Fruit fly (Drosophila melanogaster) whole organism, embryonic: ENCODE data around the gene cry.

ENCODE experiments used
- Atf6 ChIP-seq: fragments of 200-800 bp; sonication (Bioruptor generic); IDR thresholded peaks from 2 replicates; pipeline ENCODE4 v1.3.6; 2022; ENCODE audit warnings: missing biosample characterization, missing genetic modification characterization
- BtbVII ChIP-seq: fragments of 200-800 bp; sonication (Bioruptor generic); optimal IDR thresholded peaks from 3 replicates; lab custom pipeline; 2017; ENCODE audit warnings: missing biosample characterization, mild to moderate bottlenecking, missing genetic modification characterization
- CG10431 ChIP-seq: fragments of 200-800 bp; sonication (Bioruptor generic); optimal IDR thresholded peaks from 3 replicates; lab custom pipeline; 2018; ENCODE audit warnings: missing biosample characterization, mild to moderate bottlenecking, missing genetic modification characterization
- CG10462 ChIP-seq: fragments of 200-800 bp; sonication (Bioruptor generic); optimal IDR thresholded peaks from 2 replicates; lab custom pipeline; 2016; ENCODE audit warnings: missing biosample characterization, missing genetic modification characterization
- CG12071 ChIP-seq: fragments of 200-800 bp; sonication (Bioruptor generic); optimal IDR thresholded peaks from 3 replicates; lab custom pipeline; 2018; ENCODE audit warnings: missing biosample characterization, mild to moderate bottlenecking, missing genetic modification characterization
- CG12236 ChIP-seq: fragments of 200-800 bp; sonication (Bioruptor generic); optimal IDR thresholded peaks from 2 replicates; lab custom pipeline; 2016; ENCODE audit warnings: missing biosample characterization, missing genetic modification characterization
- CG1233 ChIP-seq: fragments of 200-800 bp; sonication (Bioruptor generic); optimal IDR thresholded peaks from 4 replicates; lab custom pipeline; 2018; ENCODE audit warnings: missing biosample characterization, mild to moderate bottlenecking, missing genetic modification characterization
- CG12659 ChIP-seq: fragments of 200-800 bp; sonication (Bioruptor generic); optimal IDR thresholded peaks from 3 replicates; lab custom pipeline; 2017; ENCODE audit warnings: mild to moderate bottlenecking, missing biosample characterization, missing genetic modification reagents, missing genetic modification characterization
- CG12942 ChIP-seq: fragments of 200-800 bp; sonication (Bioruptor generic); optimal IDR thresholded peaks from 3 replicates; lab custom pipeline; 2016; ENCODE audit warnings: missing biosample characterization, missing genetic modification characterization
- CG14667 ChIP-seq: fragments of 200-800 bp; sonication (Bioruptor generic); IDR thresholded peaks from 2 replicates; pipeline ENCODE4 v1.3.6; 2022; ENCODE audit warnings: missing biosample characterization, missing genetic modification characterization
- CG15011 ChIP-seq: fragments of 200-800 bp; sonication (Bioruptor generic); optimal IDR thresholded peaks from 3 replicates; lab custom pipeline; 2018; ENCODE audit warnings: missing biosample characterization, mild to moderate bottlenecking, missing genetic modification characterization
- CG1647 ChIP-seq: fragments of 200-800 bp; sonication (Bioruptor generic); optimal IDR thresholded peaks from 3 replicates; lab custom pipeline; 2016; ENCODE audit warnings: missing biosample characterization, missing genetic modification characterization
- CG16779 ChIP-seq: fragments of 200-800 bp; sonication (Bioruptor generic); IDR thresholded peaks from 2 replicates; pipeline ENCODE4 v1.3.6; 2022; ENCODE audit warnings: missing biosample characterization, missing genetic modification characterization
- CG16815 ChIP-seq: fragments of 200-800 bp; sonication (Bioruptor generic); optimal IDR thresholded peaks from 3 replicates; lab custom pipeline; 2017; ENCODE audit warnings: missing biosample characterization, mild to moderate bottlenecking, missing genetic modification characterization
- CG17186 ChIP-seq: fragments of 200-800 bp; sonication (Bioruptor generic); optimal IDR thresholded peaks from 3 replicates; lab custom pipeline; 2017; ENCODE audit warnings: missing biosample characterization, missing genetic modification reagents, missing genetic modification characterization
- CG30403 ChIP-seq: fragments of 200-800 bp; sonication (Bioruptor generic); optimal IDR thresholded peaks from 3 replicates; lab custom pipeline; 2016; ENCODE audit warnings: missing biosample characterization, missing genetic modification characterization
- CG30431 ChIP-seq: fragments of 200-800 bp; sonication (Bioruptor generic); optimal IDR thresholded peaks from 2 replicates; lab custom pipeline; 2017; ENCODE audit warnings: missing biosample characterization, missing genetic modification characterization
- CG34376 ChIP-seq: fragments of 200-800 bp; sonication (Bioruptor generic); optimal IDR thresholded peaks from 2 replicates; lab custom pipeline; 2018; ENCODE audit warnings: missing biosample characterization, mild to moderate bottlenecking, missing genetic modification characterization
- CG6791 ChIP-seq: fragments of 200-800 bp; sonication (Bioruptor generic); IDR thresholded peaks from 3 replicates; pipeline ENCODE4 v1.3.6; 2022; ENCODE audit warnings: missing biosample characterization, missing genetic modification characterization; ENCODE audit not compliant: partially characterized antibody
- CG8290 ChIP-seq, 3 experiments: fragments of 200-800 bp; sonication (Bioruptor generic); optimal IDR thresholded peaks; 2 replicates each; lab custom pipeline; 2016 to 2019; ENCODE audit warnings: missing biosample characterization in 3 of 3, missing genetic modification characterization in 3 of 3, mild to moderate bottlenecking in 2 of 3, moderate library complexity in 1 of 3
- CG8359 ChIP-seq: fragments of 200-800 bp; sonication (Bioruptor generic); optimal IDR thresholded peaks from 2 replicates; lab custom pipeline; 2017; ENCODE audit warnings: missing biosample characterization, mild to moderate bottlenecking, missing genetic modification characterization, borderline replicate concordance
- CG8478 ChIP-seq: fragments of >200 bp; optimal IDR thresholded peaks from 2 replicates; lab custom pipeline; 2018
- CG9609 ChIP-seq: fragments of 200-800 bp; sonication (Bioruptor generic); optimal IDR thresholded peaks from 3 replicates; lab custom pipeline; 2016; ENCODE audit warnings: missing biosample characterization, missing genetic modification characterization
- Elba2 ChIP-seq: fragments of 200-800 bp; sonication (Bioruptor generic); optimal IDR thresholded peaks from 3 replicates; lab custom pipeline; 2016; ENCODE audit warnings: missing biosample characterization, missing genetic modification characterization
- Fer2 ChIP-seq: fragments of 200-800 bp; sonication (Bioruptor generic); optimal IDR thresholded peaks from 2 replicates; lab custom pipeline; 2018; ENCODE audit warnings: missing biosample characterization, mild to moderate bottlenecking, missing genetic modification characterization, moderate library complexity
- Hand ChIP-seq: fragments of 200-800 bp; sonication (Bioruptor generic); optimal IDR thresholded peaks from 2 replicates; lab custom pipeline; 2017; ENCODE audit warnings: mild to moderate bottlenecking, missing biosample characterization, missing genetic modification reagents, missing genetic modification characterization
- Lim3 ChIP-seq: fragments of 200-800 bp; sonication (Bioruptor generic); IDR thresholded peaks from 2 replicates; pipeline ENCODE4 v1.3.6; 2022; ENCODE audit warnings: missing biosample characterization, missing genetic modification characterization
- Nf-YA ChIP-seq: fragments of 200-800 bp; sonication (Bioruptor generic); IDR thresholded peaks from 2 replicates; pipeline ENCODE4 v1.3.6; 2022; ENCODE audit warnings: missing biosample characterization, missing genetic modification characterization
- Oaz ChIP-seq: fragments of 200-800 bp; sonication (Bioruptor generic); IDR thresholded peaks from 2 replicates; pipeline ENCODE4 v1.3.6; 2022; ENCODE audit warnings: missing biosample characterization, missing genetic modification characterization
- Tbp ChIP-seq: fragments of >200 bp; optimal IDR thresholded peaks from 2 replicates; lab custom pipeline; 2018; ENCODE audit warnings: missing biosample characterization, missing genetic modification characterization
- ac ChIP-seq: fragments of 200-800 bp; sonication (Bioruptor generic); optimal IDR thresholded peaks from 3 replicates; lab custom pipeline; 2017; ENCODE audit warnings: missing biosample characterization, mild to moderate bottlenecking, missing genetic modification characterization
- chinmo ChIP-seq: fragments of 200-800 bp; sonication (Bioruptor generic); IDR thresholded peaks from 4 replicates; pipeline ENCODE4 v1.3.6; 2022; ENCODE audit warnings: missing biosample characterization, missing genetic modification characterization; ENCODE audit not compliant: partially characterized antibody
- croc ChIP-seq: fragments of 200-800 bp; sonication (Bioruptor generic); conservative IDR thresholded peaks from 3 replicates; pipeline ENCODE4 v1.3.6; 2022; ENCODE audit warnings: missing biosample characterization, missing genetic modification characterization
- gce ChIP-seq: fragments of 200-800 bp; sonication (Bioruptor generic); IDR thresholded peaks from 3 replicates; pipeline ENCODE4 v1.3.6; 2022; ENCODE audit warnings: missing biosample characterization, missing genetic modification characterization
- h ChIP-seq: fragments of >200 bp; optimal IDR thresholded peaks from 2 replicates; lab custom pipeline; 2017
- ind ChIP-seq: fragments of 200-800 bp; sonication (Bioruptor generic); optimal IDR thresholded peaks from 3 replicates; lab custom pipeline; 2016; ENCODE audit warnings: missing biosample characterization, missing genetic modification characterization
- jigr1 ChIP-seq: fragments of 200-800 bp; sonication (Bioruptor generic); IDR thresholded peaks from 3 replicates; pipeline ENCODE4 v1.3.6; 2022; ENCODE audit warnings: missing biosample characterization, missing genetic modification characterization
- kay ChIP-seq: fragments of 200-800 bp; sonication (Bioruptor generic); optimal IDR thresholded peaks from 2 replicates; lab custom pipeline; 2016; ENCODE audit warnings: missing biosample characterization, missing genetic modification characterization
- kni ChIP-seq: fragments of 200-800 bp; sonication (Bioruptor generic); optimal IDR thresholded peaks from 3 replicates; lab custom pipeline; 2017; ENCODE audit warnings: mild to moderate bottlenecking, missing biosample characterization, missing genetic modification reagents, missing genetic modification characterization
- lilli ChIP-seq: fragments of 200-800 bp; sonication (Bioruptor generic); optimal IDR thresholded peaks from 3 replicates; lab custom pipeline; 2016; ENCODE audit warnings: missing biosample characterization, missing genetic modification characterization
- maf-S ChIP-seq: fragments of 200-800 bp; sonication (Bioruptor generic); optimal IDR thresholded peaks from 2 replicates; lab custom pipeline; 2016; ENCODE audit warnings: missing biosample characterization, missing genetic modification characterization
- nom ChIP-seq: fragments of 200-800 bp; sonication (Bioruptor generic); optimal IDR thresholded peaks from 2 replicates; lab custom pipeline; 2017; ENCODE audit warnings: missing biosample characterization, missing genetic modification characterization, mild to moderate bottlenecking, moderate library complexity, missing genetic modification reagents
- oc ChIP-seq: fragments of 200-800 bp; sonication (Bioruptor generic); optimal IDR thresholded peaks from 2 replicates; lab custom pipeline; 2018; ENCODE audit warnings: missing biosample characterization, mild to moderate bottlenecking, missing genetic modification characterization, moderate library complexity
- p53 ChIP-seq: fragments of 200-800 bp; sonication (Bioruptor generic); optimal IDR thresholded peaks from 2 replicates; lab custom pipeline; 2016; ENCODE audit warnings: missing biosample characterization, missing genetic modification characterization
- prd ChIP-seq, 3 experiments: fragments of >200 bp in 2 of 3; fragments of 200-800 bp in 1 of 3; sonication (Bioruptor generic) in 1 of 3; optimal IDR thresholded peaks in 2 of 3; IDR thresholded peaks in 1 of 3; 2 replicates in 2 of 3; 3 replicates in 1 of 3; pipeline versions ENCODE4 v1.3.6 to Lab custom; 2017 to 2022; ENCODE audit warnings: missing biosample characterization in 1 of 3, missing genetic modification characterization in 1 of 3
- stc ChIP-seq: fragments of 200-800 bp; sonication (Bioruptor generic); IDR thresholded peaks from 2 replicates; pipeline ENCODE4 v1.3.6; 2022; ENCODE audit warnings: missing biosample characterization, missing genetic modification characterization
- tup ChIP-seq: fragments of 200-800 bp; sonication (Bioruptor generic); optimal IDR thresholded peaks from 2 replicates; lab custom pipeline; 2016; ENCODE audit warnings: missing biosample characterization, mild to moderate bottlenecking, missing genetic modification characterization, moderate library complexity
- usp ChIP-seq: fragments of >200 bp; optimal IDR thresholded peaks from 2 replicates; lab custom pipeline; 2017; ENCODE audit warnings: missing biosample characterization, missing genetic modification characterization
- vnd ChIP-seq: fragments of 200-800 bp; sonication (Bioruptor generic); IDR thresholded peaks from 3 replicates; pipeline ENCODE4 v1.3.6; 2022; ENCODE audit warnings: missing biosample characterization, missing genetic modification characterization; ENCODE audit not compliant: partially characterized antibody
- zfh2 ChIP-seq: fragments of 200-800 bp; sonication (Bioruptor generic); optimal IDR thresholded peaks from 2 replicates; lab custom pipeline; 2016; ENCODE audit warnings: missing biosample characterization, missing genetic modification characterization

cry gene

dm6 chr3R:19226137-19226873 lies 14.4 kb downstream of the cry start, which contains the start of gene vib (continued):
- TF ChIP-seq CG14667 (GFP tag; lab: Robert Waterston, UW), result no peak
- peak; percentile 4 for TF ChIP-seq lilli (GFP tag; lab: Kevin White, UChicago)
- no peak for TF ChIP-seq Fer2 (tag; lab: Kevin White, UChicago)
- TF ChIP-seq ac (GFP tag; lab: Kevin White, UChicago), result no peak
- no peak for TF ChIP-seq CG12236
- TF ChIP-seq CG34376 (GFP tag; lab: Kevin White, UChicago), result peak; percentile 52
- no peak for TF ChIP-seq CG1233 (GFP tag; lab: Kevin White, UChicago)
- TF ChIP-seq CG8290 (GFP tag; optimal IDR thresholded peaks at IDR 0.05; lab: Kevin White, UChicago), result peak; percentile 27
- TF ChIP-seq CG8290 (tag; optimal IDR thresholded peaks at IDR 0.05; lab: Kevin White, UChicago), result no peak
- no peak for TF ChIP-seq kni (GFP tag; lab: Kevin White, UChicago)
- TF ChIP-seq Hand (GFP tag; lab: Kevin White, UChicago), result no peak
- TF ChIP-seq Tbp (GFP tag; lab: Kevin White, UChicago), result no peak
- TF ChIP-seq croc (GFP tag; lab: Robert Waterston, UW), result no peak
- peak; percentile 68; the same call in 1 of the 3 replicates for TF ChIP-seq gce (GFP tag; lab: Robert Waterston, UW)
- TF ChIP-seq CG10431 (GFP tag; lab: Kevin White, UChicago), result no peak
- peak; percentile 76 for TF ChIP-seq CG17186 (GFP tag; lab: Kevin White, UChicago)
- peak; percentile 14 for TF ChIP-seq oc (tag; lab: Kevin White, UChicago)
- no peak for TF ChIP-seq CG12071 (GFP tag; lab: Kevin White, UChicago)
- no peak for TF ChIP-seq CG16815 (GFP tag; lab: Kevin White, UChicago)
- TF ChIP-seq CG15011 (GFP tag; lab: Kevin White, UChicago), result no peak
- TF ChIP-seq Oaz, result no peak
- TF ChIP-seq kay (GFP tag; lab: Kevin White, UChicago), result peak; percentile 70
- no peak for TF ChIP-seq CG9609
- TF ChIP-seq Atf6 (GFP tag; lab: Robert Waterston, UW), result no peak
- TF ChIP-seq chinmo, result peak; percentile 91
- TF ChIP-seq CG16779 (GFP tag; lab: Robert Waterston, UW), result no peak
- TF ChIP-seq h (lab: Kevin White, UChicago), result no peak
- TF ChIP-seq vnd, result peak; percentile 90
- TF ChIP-seq maf-S (GFP tag; lab: Kevin White, UChicago), result no peak
- no peak for TF ChIP-seq p53 (GFP tag; lab: Kevin White, UChicago)
- TF ChIP-seq CG30403 (GFP tag; lab: Kevin White, UChicago), result peak; percentile 51
- peak; percentile 30 for TF ChIP-seq zfh2
- TF ChIP-seq jigr1 (GFP tag; lab: Robert Waterston, UW), result no peak
- TF ChIP-seq CG8359 (GFP tag; lab: Kevin White, UChicago), result no peak
- TF ChIP-seq Nf-YA (GFP tag; lab: Robert Waterston, UW), result no peak; the same call in 1 of the 2 replicates
- TF ChIP-seq CG8478 (lab: Kevin White, UChicago), result no peak
- peak; percentile 26 for TF ChIP-seq tup (GFP tag; lab: Kevin White, UChicago)
- no peak for TF ChIP-seq CG10462 (GFP tag; lab: Kevin White, UChicago)
- peak; percentile 49 for TF ChIP-seq BtbVII (GFP tag; lab: Kevin White, UChicago)
- no peak for TF ChIP-seq CG30431
- no peak for TF ChIP-seq nom (GFP tag; lab: Kevin White, UChicago)
- peak; percentile 9 for TF ChIP-seq CG12942 (GFP tag; lab: Kevin White, UChicago)
- TF ChIP-seq ind, result peak; percentile 42
- no peak for TF ChIP-seq Lim3 (GFP tag; lab: Robert Waterston, UW)
- TF ChIP-seq CG1647, result peak; percentile 19
- no peak for TF ChIP-seq usp (GFP tag; lab: Kevin White, UChicago)
- TF ChIP-seq stc (GFP tag; lab: Robert Waterston, UW), result peak; percentile 29; the same call in 1 of the 2 replicates
- peak; percentile 94 for TF ChIP-seq Elba2 (GFP tag; lab: Kevin White, UChicago)
- peak; percentile 98 for TF ChIP-seq CG6791 (GFP tag; lab: Robert Waterston, UW)
- no peak for TF ChIP-seq prd (optimal IDR thresholded peaks at IDR 0.05; lab: Kevin White, UChicago)
- no peak; the same call in 2 of the 3 replicates for TF ChIP-seq prd (GFP tag; IDR thresholded peaks at IDR 0.05; lab: Robert Waterston, UW)
- TF ChIP-seq CG12659 (GFP tag; lab: Kevin White, UChicago), result peak; percentile 73
